Fruit fly (Drosophila melanogaster) S2 (cell line): ENCODE results near the gene CG46467.

Experiments used
- CG8478 ChIP-seq: fragments of >200 bp; optimal IDR thresholded peaks from 2 replicates; lab custom pipeline; 2018
- CTCF ChIP-seq, 2 experiments: fragments of >200 bp; optimal IDR thresholded peaks; 2 replicates each; lab custom pipeline; 2018

- TF ChIP-seq CG8478 (lab: Kevin White, UChicago) (no peak), CTCF (optimal IDR thresholded peaks at IDR 0.05; lab: Kevin White, UChicago) (no peak)
Observed at dm6 chr3R:9857785-9858184, 16.7 kb upstream of the CG46467 start.
